Fruit fly (Drosophila melanogaster): ENCODE data around the gene Oamb.

DNA sequence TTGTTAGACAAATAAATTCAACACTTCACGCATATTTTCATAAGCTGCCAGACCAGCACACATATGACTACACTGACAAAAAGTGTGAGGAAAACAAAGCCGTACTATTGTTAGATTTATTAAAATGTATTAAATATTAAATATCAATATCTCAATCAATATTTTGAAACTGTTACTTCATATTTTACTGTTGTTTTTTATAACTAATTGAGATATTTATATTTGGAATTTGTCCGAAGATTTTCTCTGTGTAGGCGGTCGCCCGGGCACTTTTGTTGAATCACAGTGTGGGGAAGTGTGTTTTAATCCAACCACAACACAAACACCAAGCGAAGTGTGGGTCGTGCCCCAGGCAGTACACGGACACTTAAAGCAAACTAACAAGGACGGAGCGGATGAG, 4.9 kb upstream of the Oamb start:
- TF ChIP-seq dsf (GFP tag; optimal IDR thresholded peaks at IDR 0.05; ENCODE audit: borderline replicate concordance): no peak
- TF ChIP-seq OdsH (GFP tag; optimal IDR thresholded peaks at IDR 0.05): no peak
- no peak for TF ChIP-seq Sp1 (GFP tag; optimal IDR thresholded peaks at IDR 0.05)
- no peak for TF ChIP-seq woc (GFP tag; optimal IDR thresholded peaks at IDR 0.05)
- TF ChIP-seq br (GFP tag; optimal IDR thresholded peaks at IDR 0.05): no peak

Measured in whole organism, wandering third instar larva.